Worm (Caenorhabditis elegans) whole organism, L4/young adult: ENCODE data around the gene C33H5.1.

Experiments
- W03F9.2 ChIP-seq: fragments of 150-350 bp; optimal IDR thresholded peaks from 2 replicates; lab custom pipeline; 2014; ENCODE audit warnings: missing biosample characterization, missing genetic modification characterization
- dao-5 ChIP-seq: sonication (generic microtip); optimal IDR thresholded peaks from 2 replicates; lab custom pipeline; 2016; ENCODE audit warnings: missing genotype, missing genetic modification characterization, moderate library complexity, missing compliant biosample characterization
- him-1 ChIP-seq: sonication (generic microtip); optimal IDR thresholded peaks from 2 replicates; lab custom pipeline; 2016; ENCODE audit warnings: missing genotype, missing genetic modification reagents, missing genetic modification characterization, missing compliant biosample characterization

ce11 chrIV:7763748-7764147 is 45.0 kb upstream of the C33H5.1 start, which contains the start of the genes C46A5.6 and C46A5.1:
- TF ChIP-seq him-1 (tag; lab: Kevin White, UChicago) (no peak), dao-5 (tag; lab: Kevin White, UChicago) (no peak), W03F9.2 (no peak)
